Fruit fly (Drosophila melanogaster) whole organism, larva: ENCODE results near the gene CG2224.

Experiments
- noc ChIP-seq: fragments of 200-800 bp; sonication (Bioruptor generic); optimal IDR thresholded peaks from 3 replicates; lab custom pipeline; 2019; ENCODE audit warnings: missing biosample characterization, mild to moderate bottlenecking, missing genetic modification characterization, moderate library complexity

CG2224 gene

DNA sequence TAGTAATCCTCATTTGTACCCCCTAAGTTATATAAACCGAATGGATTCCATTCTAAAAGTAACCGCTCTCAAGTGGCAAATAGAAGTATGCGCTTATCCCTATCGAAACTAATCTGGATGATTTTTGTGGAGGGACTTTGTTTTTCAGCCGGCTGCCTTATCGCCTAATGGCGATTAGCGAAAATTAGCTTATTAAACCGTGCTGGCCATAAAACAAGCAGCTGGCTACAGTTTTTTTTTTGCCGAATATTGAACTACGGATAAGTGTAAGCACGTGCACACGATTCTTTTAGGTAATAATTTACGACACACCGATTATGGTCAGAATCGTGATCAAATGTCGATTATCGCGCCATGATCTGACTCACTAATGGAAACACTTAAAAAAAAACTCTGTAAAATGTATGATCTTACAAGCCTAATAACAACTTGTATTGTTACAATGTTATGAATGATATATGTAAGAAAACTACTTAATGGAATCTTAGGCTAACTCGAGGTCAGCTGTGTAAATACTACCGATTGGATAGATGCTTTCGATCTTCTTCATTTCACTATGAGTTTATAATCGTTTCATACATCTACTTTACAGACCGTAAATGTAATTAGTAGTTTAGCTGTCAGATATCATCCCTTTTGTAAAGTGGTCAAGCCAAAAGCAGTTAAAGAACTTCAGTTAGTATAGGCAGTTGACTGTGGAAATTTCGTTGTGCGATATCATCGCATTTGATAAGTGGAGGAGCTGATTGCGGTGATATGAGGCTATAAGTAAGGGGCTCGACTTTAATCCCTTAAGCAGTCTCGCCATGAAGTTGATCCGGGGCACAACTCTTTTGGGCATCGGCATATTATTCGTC lies 27.6 kb downstream of the CG2224 start, which contains the start of gene CG15534:
TSS of gene CG15534 (plus strand) at position 807 of the 857 bp plus-strand sequence.
- TF ChIP-seq noc (tag; lab: Kevin White, UChicago), result no peak

DNA sequence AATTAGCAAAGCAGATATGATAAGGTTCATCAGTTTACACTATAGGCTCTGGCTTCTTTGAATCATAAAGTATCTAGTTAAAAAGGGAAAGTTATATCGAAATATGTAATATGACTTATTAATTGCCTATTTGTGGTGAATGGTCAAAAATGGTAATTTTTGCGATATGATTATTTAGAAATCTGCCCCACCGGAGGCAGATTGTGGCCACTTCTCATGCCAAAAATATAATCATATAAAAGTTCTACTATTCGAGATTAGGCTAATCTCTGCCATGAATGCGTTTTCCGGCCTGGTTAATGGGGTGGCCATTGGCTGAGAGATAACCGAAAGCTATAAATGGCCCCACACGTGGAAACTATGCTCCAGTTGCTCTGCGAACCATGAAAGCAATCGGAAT lies 30.6 kb downstream of the CG2224 start, which contains the start of gene CG15533:
TSS of gene CG15533 (plus strand) at position 362 of the 400 bp plus-strand sequence.
- TF ChIP-seq noc (tag; lab: Kevin White, UChicago), result no peak

DNA sequence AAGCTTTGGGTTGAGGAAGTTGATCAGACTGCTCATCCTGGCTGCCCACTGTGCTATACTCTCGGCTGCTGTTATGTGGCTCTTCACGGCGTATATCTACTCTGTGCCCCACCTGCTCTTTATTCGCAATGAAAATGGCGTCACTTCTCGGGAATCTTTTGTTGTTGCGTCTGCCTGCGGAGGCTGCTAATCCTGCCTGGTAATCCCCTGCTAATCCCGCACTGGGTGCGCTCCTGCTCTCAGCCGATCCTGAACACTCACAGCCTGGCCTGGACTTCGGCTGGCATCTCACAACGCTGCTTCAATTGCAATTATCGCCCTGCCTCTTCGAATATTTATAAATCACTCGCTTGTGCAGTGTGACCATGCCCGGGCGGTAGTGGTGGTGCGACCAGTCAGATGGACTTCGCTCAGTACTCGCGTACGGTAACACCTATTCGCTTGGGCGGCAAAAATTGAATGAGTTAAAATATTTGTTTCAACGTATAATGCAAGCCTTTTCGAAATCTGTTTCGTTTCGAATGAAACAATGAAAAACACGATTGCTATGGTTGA lies 31.2 kb downstream of the CG2224 start, which contains the start of gene CG2218:
TSS of gene CG2218 (minus strand) at position 472 of the 555 bp plus-strand sequence.
- TF ChIP-seq noc (tag; lab: Kevin White, UChicago), result peak; percentile 39

DNA sequence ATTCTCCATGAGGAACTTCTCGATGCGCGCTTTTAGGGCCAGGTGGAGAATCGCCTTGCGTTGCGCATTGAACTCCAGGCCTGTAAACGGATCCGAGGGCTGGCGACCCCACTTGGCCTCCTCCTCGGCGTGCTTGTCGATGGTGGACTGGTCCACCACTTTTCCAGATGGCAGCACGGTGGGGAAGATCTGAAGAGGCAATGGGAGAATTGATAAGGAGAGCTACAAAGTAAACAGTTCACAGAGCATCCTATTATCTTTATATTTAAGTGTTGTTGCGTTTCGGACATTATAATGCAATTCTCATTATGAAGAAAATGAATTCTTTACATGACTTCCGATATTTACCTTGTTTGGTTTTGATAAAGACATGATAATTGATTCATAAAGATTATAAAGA lies 32.5 kb downstream of the CG2224 start:
- no peak for TF ChIP-seq noc (tag; lab: Kevin White, UChicago)

DNA sequence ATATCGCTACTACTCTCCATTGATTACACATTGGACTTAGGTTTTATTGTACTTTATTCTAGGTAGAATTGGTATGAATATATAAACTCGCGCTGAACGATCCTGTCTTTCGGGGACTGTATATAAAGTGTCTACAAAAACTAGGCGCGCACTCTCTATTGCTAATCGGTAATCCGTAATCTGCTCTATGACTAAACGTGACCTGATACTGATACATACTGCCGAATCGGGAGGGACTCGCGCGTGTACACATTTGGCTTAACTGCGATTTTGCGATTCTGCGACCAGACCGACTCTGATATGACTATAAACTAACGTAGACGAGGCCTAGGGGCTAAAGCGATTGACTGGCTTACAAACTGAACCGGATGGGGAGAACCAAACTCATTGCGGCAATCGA lies 33.5 kb downstream of the CG2224 start:
- no peak for TF ChIP-seq noc (tag; lab: Kevin White, UChicago)

DNA sequence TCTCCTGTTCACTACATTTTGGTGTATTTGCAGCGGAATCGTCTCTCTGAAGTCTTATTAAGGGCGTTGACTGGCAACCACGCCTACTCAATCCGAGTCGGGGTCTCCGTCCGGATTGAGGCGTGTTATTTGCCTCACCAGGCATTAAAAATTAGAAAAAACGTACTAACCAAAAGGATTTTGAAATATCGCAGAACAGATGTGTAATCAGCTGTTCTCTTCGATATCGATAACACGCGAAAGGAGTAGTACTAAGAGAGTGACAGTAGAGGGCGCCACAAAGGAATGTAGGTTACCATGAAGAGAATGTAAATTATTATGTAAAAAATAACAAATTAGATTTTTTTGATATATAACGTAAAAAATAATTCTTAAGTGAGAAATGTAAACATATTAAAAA lies 34.1 kb downstream of the CG2224 start, which contains the start of gene CG15536:
TSS of gene CG15536 (minus strand) at position 170 of the 400 bp plus-strand sequence.
- TF ChIP-seq noc (tag; lab: Kevin White, UChicago), result no peak

DNA sequence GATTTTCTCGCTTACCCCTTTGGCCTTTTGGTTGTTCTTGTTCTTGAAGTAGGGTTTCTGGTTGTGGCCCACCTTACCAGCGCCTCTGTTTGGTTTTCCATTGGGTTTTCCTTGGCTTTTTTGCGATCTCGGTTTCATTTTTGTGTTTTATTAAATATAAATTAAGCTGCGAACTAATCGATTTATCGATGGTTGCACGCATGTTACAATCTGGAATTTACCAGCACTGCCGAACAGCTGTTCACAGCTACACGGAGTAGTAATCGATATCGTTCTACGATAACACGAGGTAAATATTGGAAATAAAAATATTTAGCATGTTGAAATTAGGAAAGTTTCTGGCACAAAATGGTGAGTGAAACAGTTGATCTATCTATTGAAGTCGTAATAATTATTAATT lies 35.4 kb downstream of the CG2224 start, which contains the start of the genes CG15535 and mRpS18C:
TSS of gene CG15535 (minus strand) at position 235 of the 400 bp plus-strand sequence.
TSS of gene mRpS18C (plus strand) at position 280 of the 400 bp plus-strand sequence.
- TF ChIP-seq noc (tag; lab: Kevin White, UChicago), result no peak

DNA sequence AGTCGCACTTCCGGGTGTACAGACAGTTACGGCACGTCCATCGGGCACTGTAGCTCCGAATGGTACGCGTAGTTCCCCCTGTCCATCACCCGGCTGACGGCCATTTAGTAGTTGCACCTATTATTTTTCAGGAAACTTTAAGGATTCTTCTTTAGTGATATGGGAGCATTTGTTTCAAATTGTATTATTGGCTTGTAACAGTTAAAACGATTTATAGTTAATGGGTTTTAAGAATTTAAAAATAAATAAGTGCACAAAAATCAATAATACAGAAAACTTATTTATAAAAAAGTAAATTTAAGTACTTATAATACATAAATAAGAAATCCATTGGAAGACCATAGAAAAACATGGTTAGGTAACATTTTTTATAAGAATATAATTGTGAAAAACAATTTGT lies 36.2 kb downstream of the CG2224 start, which contains the start of the genes CG2217 and CG42740:
TSS of gene CG2217 (minus strand) at position 101 of the 400 bp plus-strand sequence.
TSS of gene CG42740 (minus strand) at position 101 of the 400 bp plus-strand sequence.
- no peak for TF ChIP-seq noc (tag; lab: Kevin White, UChicago)

DNA sequence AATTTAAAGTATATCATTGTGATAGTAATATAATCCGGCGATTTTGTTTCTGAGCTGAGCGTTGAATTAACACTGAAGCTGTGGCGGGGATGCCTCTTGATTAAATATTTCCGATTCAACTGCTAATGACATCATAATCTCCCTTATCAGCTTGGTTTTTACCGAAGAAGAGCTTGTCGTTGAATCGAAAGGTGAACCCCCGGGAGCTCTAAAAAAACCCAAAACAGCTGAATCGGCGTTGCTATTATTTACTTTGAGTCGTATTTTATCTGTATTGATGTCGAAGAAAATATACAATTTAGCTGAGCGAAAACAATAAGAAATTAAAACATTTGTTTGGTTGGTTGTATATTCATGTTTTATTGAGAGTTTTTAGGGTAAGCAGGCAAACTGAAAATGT lies 39.9 kb downstream of the CG2224 start:
- no peak for TF ChIP-seq noc (tag; lab: Kevin White, UChicago)

DNA sequence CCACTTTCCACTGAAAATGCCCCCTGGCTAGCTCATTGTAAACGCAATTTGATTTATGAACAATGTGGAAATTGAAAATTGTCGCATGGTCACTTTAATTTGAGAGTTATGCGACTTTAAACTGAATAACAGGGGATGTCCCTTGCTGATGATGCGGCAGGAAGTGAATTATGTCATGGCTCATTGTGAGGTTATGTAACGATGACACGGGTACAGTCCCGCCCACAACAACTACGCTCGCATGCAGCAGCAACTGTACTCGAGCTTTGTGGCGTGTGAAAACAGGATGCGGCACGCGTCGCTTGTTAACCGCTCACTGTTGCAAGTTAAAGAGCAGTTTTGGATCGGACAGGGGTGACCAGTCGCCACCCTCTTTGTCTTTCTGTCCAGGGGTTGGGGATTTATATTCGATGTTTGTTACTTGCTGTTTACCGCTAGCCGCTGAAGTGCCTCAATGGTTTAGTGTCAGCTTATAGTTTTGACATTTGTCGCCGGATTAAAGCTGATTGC lies 42.3 kb downstream of the CG2224 start:
- no peak for TF ChIP-seq noc (tag; lab: Kevin White, UChicago)

DNA sequence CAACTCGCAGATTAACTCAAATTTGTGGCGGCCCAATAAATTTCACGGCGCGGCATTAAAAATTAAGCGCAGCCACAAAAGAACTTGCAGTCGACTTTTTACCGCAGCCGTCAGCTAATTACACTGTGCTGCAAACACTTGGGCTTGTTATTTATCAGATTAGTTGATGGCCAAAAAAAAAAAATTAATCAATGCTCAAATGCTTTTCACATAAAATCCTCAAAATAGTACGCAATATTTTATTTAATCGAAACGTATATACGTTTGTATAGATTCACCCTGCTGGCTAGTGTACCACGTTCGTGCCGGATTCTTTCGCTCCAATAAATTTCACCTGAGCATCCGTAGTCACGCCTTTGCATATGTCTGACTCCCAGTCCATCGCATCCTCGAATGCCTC lies 45.3 kb downstream of the CG2224 start:
- no peak for TF ChIP-seq noc (tag; lab: Kevin White, UChicago)

DNA sequence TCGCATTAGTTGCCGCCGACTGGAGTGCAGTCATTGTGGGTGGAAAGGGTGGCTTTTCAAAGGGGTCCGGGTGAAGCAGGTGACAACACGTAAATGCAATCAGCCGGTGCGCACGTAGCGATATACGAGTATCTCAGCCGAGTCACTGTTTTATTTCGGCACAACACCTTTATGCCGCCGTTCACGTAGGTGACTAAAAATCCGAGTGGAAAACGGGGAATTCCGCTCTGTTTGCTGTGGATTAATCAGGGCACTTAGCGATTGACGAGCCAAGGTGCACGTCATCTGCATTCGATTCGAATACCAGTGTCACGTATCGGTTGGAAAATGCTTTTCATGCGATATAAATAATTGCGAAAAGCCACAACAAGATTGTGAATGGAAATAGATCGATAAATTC lies 52.6 kb downstream of the CG2224 start:
- TF ChIP-seq noc (tag; lab: Kevin White, UChicago), result no peak
